Worm (Caenorhabditis elegans) whole organism, L4 larva: ENCODE results near the gene col-154.

ENCODE experiments used
- D1046.2 ChIP-seq: fragments of 200-800 bp; sonication (Bioruptor generic); IDR thresholded peaks from 2 replicates; pipeline ENCODE4 v1.3.6; 2022; ENCODE audit warnings: missing genetic modification characterization, missing compliant biosample characterization
- F26F4.8 ChIP-seq: fragments of 200-800 bp; sonication (Bioruptor generic); conservative IDR thresholded peaks from 2 replicates; pipeline ENCODE4 v1.3.6; 2022; ENCODE audit warnings: missing genetic modification characterization, missing compliant biosample characterization
- F44E2.7 ChIP-seq: fragments of 200-800 bp; sonication (Bioruptor generic); IDR thresholded peaks from 2 replicates; pipeline ENCODE4 v2.1.2; 2022; ENCODE audit warnings: missing genetic modification characterization, missing compliant biosample characterization
- F49E8.2 ChIP-seq: sonication (generic microtip); optimal IDR thresholded peaks from 2 replicates; lab custom pipeline; 2016; ENCODE audit warnings: missing compliant biosample characterization, mild to moderate bottlenecking, missing genetic modification characterization, borderline replicate concordance
- T20F7.1 ChIP-seq: fragments of 200-800 bp; sonication (Bioruptor generic); optimal IDR thresholded peaks from 2 replicates; lab custom pipeline; 2018; ENCODE audit warnings: mild to moderate bottlenecking, missing genetic modification characterization, missing compliant biosample characterization
- Y48G9A.11 ChIP-seq: fragments of 200-800 bp; sonication (Bioruptor generic); IDR thresholded peaks from 2 replicates; pipeline ENCODE4 v1.3.6; 2022; ENCODE audit warnings: missing genetic modification reagents, missing genetic modification characterization, missing compliant biosample characterization
- Y5F2A.4 ChIP-seq: fragments of 200-800 bp; sonication (Bioruptor generic); optimal IDR thresholded peaks from 2 replicates; lab custom pipeline; 2018; ENCODE audit warnings: mild to moderate bottlenecking, missing genetic modification characterization, missing compliant biosample characterization
- ZK546.5 ChIP-seq, 2 experiments: sonication (generic microtip); optimal IDR thresholded peaks; 2 replicates each; lab custom pipeline; 2017; ENCODE audit warnings: missing biosample characterization in 2 of 2, missing genetic modification characterization in 2 of 2
- aha-1 ChIP-seq: fragments of 150-350 bp; peaks from one replicate; lab custom pipeline; 2014; ENCODE audit warnings: missing biosample characterization, missing genetic modification characterization
- ceh-20 ChIP-seq: fragments of 200-800 bp; sonication (Bioruptor generic); IDR thresholded peaks from 2 replicates; pipeline ENCODE4 v1.3.6; 2022; ENCODE audit warnings: missing genetic modification reagents, missing genetic modification characterization, missing compliant biosample characterization
- ces-1 ChIP-seq: fragments of 150-350 bp; sonication (generic microtip); optimal IDR thresholded peaks from 4 replicates; lab custom pipeline; 2014; ENCODE audit warnings: missing biosample characterization, missing genetic modification reagents, missing genetic modification characterization
- daf-12 ChIP-seq: fragments of 150-350 bp; optimal IDR thresholded peaks from 2 replicates; lab custom pipeline; 2014; ENCODE audit warnings: missing biosample characterization, missing genetic modification reagents, missing genetic modification characterization
- daf-19 ChIP-seq: fragments of 200-800 bp; sonication (Bioruptor generic); conservative IDR thresholded peaks from 2 replicates; pipeline ENCODE4 v1.3.6; 2022; ENCODE audit warnings: missing genetic modification characterization, missing compliant biosample characterization
- fkh-10 ChIP-seq: fragments of 150-350 bp; optimal IDR thresholded peaks from 2 replicates; lab custom pipeline; 2014; ENCODE audit warnings: missing biosample characterization, missing genetic modification reagents, missing genetic modification characterization
- gei-8 ChIP-seq: fragments of 200-800 bp; sonication (Bioruptor generic); optimal IDR thresholded peaks from 2 replicates; lab custom pipeline; 2018; ENCODE audit warnings: mild to moderate bottlenecking, missing genetic modification characterization, missing compliant biosample characterization
- hlh-11 ChIP-seq: fragments of 200-800 bp; sonication (Bioruptor generic); optimal IDR thresholded peaks from 2 replicates; lab custom pipeline; 2018; ENCODE audit warnings: mild to moderate bottlenecking, missing genetic modification characterization, missing compliant biosample characterization
- lim-7 ChIP-seq: fragments of 200-800 bp; sonication (Bioruptor generic); IDR thresholded peaks from 2 replicates; pipeline ENCODE4 v1.3.6; 2022; ENCODE audit warnings: missing genetic modification characterization, missing compliant biosample characterization
- madf-5 ChIP-seq, 2 experiments: fragments of 200-800 bp; sonication (Bioruptor generic); IDR thresholded peaks; 2 replicates each; pipeline ENCODE4 v1.3.6; 2022; ENCODE audit warnings: missing compliant biosample characterization in 2 of 2, missing genetic modification characterization in 2 of 2
- mep-1 ChIP-seq: fragments of 150-350 bp; sonication (generic microtip); optimal IDR thresholded peaks from 3 replicates; lab custom pipeline; 2014; ENCODE audit warnings: missing biosample characterization, missing genetic modification characterization
- mxl-2 ChIP-seq: fragments of 200-800 bp; sonication (Bioruptor generic); conservative IDR thresholded peaks from 2 replicates; pipeline ENCODE4 v1.3.6; 2022; ENCODE audit warnings: missing genetic modification reagents, missing genetic modification characterization, missing compliant biosample characterization
- nhr-102 ChIP-seq: sonication (generic microtip); optimal IDR thresholded peaks from 2 replicates; lab custom pipeline; 2016; ENCODE audit warnings: mild to moderate bottlenecking, missing genetic modification characterization, moderate library complexity, missing compliant biosample characterization
- nhr-237 ChIP-seq: sonication (generic microtip); optimal IDR thresholded peaks from 2 replicates; lab custom pipeline; 2017; ENCODE audit warnings: missing biosample characterization, missing genetic modification characterization
- nhr-28 ChIP-seq: fragments of 150-350 bp; optimal IDR thresholded peaks from 2 replicates; lab custom pipeline; 2014; ENCODE audit warnings: missing biosample characterization, missing genetic modification characterization
- php-3 ChIP-seq: fragments of 200-800 bp; sonication (Bioruptor generic); IDR thresholded peaks from 2 replicates; pipeline ENCODE4 v1.3.6; 2022; ENCODE audit warnings: missing genetic modification reagents, missing genetic modification characterization, missing compliant biosample characterization
- snpc-1.2 ChIP-seq: fragments of 200-800 bp; sonication (Bioruptor generic); IDR thresholded peaks from 2 replicates; pipeline ENCODE4 v1.3.6; 2022; ENCODE audit warnings: missing genetic modification reagents, missing genetic modification characterization, missing compliant biosample characterization
- unc-39 ChIP-seq: sonication (generic microtip); optimal IDR thresholded peaks from 2 replicates; lab custom pipeline; 2017; ENCODE audit warnings: missing biosample characterization, missing genetic modification characterization
- unc-62 ChIP-seq, 3 experiments: fragments of 150-350 bp in 1 of 3; sonication (generic microtip); optimal IDR thresholded peaks in 2 of 3; peaks in 1 of 3; 1 replicate in 1 of 3; 2 replicates in 2 of 3; lab custom pipeline; 2014 to 2017; ENCODE audit warnings: missing biosample characterization in 3 of 3, missing genetic modification characterization in 3 of 3, missing genetic modification reagents in 3 of 3, missing genotype in 1 of 3

Gene col-154

ce11 chrV:11352893-11353292 lies 32.3 kb upstream of the col-154 start, which contains the start of gene npr-25:
TSS of gene npr-25 (minus strand) at chrV:11352993.
- TF ChIP-seq nhr-102 (tag; lab: Kevin White, UChicago) (no peak), F44E2.7 (no peak), unc-39 (tag; lab: Kevin White, UChicago) (no peak), lim-7 (GFP tag; lab: Robert Waterston, UW) (no peak), mxl-2 (no peak), php-3 (GFP tag; lab: Robert Waterston, UW) (no peak), mep-1 (tag; lab: Kevin White, UChicago) (no peak), F26F4.8 (no peak), nhr-28 (no peak), Y5F2A.4 (GFP tag; lab: Kevin White, UChicago) (no peak), nhr-237 (tag; lab: Kevin White, UChicago) (no peak)

ce11 chrV:11354264-11354663 lies 30.9 kb upstream of the col-154 start:
- TF ChIP-seq unc-39 (tag; lab: Kevin White, UChicago) (no peak), ces-1 (GFP tag; lab: Kevin White, UChicago) (peak; percentile 75)

- TF ChIP-seq aha-1 (tag; lab: Kevin White, UChicago) (peak; percentile 92), unc-62 (GFP tag; optimal IDR thresholded peaks at IDR 0.05 in 1 of 2; lab: Kevin White, UChicago) (peak in 1 of 2 experiments; percentile 57), unc-62 (tag; optimal IDR thresholded peaks at IDR 0.05; lab: Kevin White, UChicago) (no peak), ces-1 (GFP tag; lab: Kevin White, UChicago) (no peak)
Measured at ce11 chrV:11363575-11363974, 21.6 kb upstream of the col-154 start.

- TF ChIP-seq madf-5 (GFP tag; IDR thresholded peaks at IDR 0.05; lab: Robert Waterston, UW) (no peak), aha-1 (tag; lab: Kevin White, UChicago) (peak; percentile 75)
Measured at ce11 chrV:11366129-11366528, 19.0 kb upstream of the col-154 start, which contains the start of gene dop-5. TSS of gene dop-5 (minus strand) at chrV:11366229.

- peak; percentile 91 for TF ChIP-seq aha-1 (tag; lab: Kevin White, UChicago)
- TF ChIP-seq T20F7.1 (GFP tag; lab: Kevin White, UChicago) = no peak
- TF ChIP-seq, all 104 proteins: peak for 1
Measured at ce11 chrV:11372284-11372878, 12.8 kb upstream of the col-154 start.

- TF ChIP-seq F44E2.7 = no peak
- no peak for TF ChIP-seq D1046.2 (GFP tag; lab: Robert Waterston, UW)
- no peak for TF ChIP-seq hlh-11 (tag; lab: Kevin White, UChicago)
- no peak for TF ChIP-seq snpc-1.2 (GFP tag; lab: Robert Waterston, UW)
- TF ChIP-seq nhr-237 (tag; lab: Kevin White, UChicago) = no peak
- TF ChIP-seq daf-12 = no peak
- TF ChIP-seq gei-8 (GFP tag; lab: Kevin White, UChicago) = no peak
- TF ChIP-seq unc-39 (tag; lab: Kevin White, UChicago) = no peak
- no peak for TF ChIP-seq daf-19 (GFP tag; lab: Robert Waterston, UW)
- TF ChIP-seq lim-7 (GFP tag; lab: Robert Waterston, UW) = no peak
- TF ChIP-seq fkh-10 (GFP tag; lab: Kevin White, UChicago) = no peak
- TF ChIP-seq Y48G9A.11 (GFP tag; lab: Robert Waterston, UW) = no peak
- no peak for TF ChIP-seq F49E8.2
- no peak for TF ChIP-seq ZK546.5 (tag; optimal IDR thresholded peaks at IDR 0.05; lab: Kevin White, UChicago)
- no peak for TF ChIP-seq ceh-20 (GFP tag; lab: Robert Waterston, UW)
Measured at ce11 chrV:11373918-11374317, 11.2 kb upstream of the col-154 start.
